Fruit fly (Drosophila melanogaster) whole organism, pupa: ENCODE measurements around the gene spg.

Experiments
- CG10348 ChIP-seq: fragments of 200-800 bp; sonication (Bioruptor generic); IDR thresholded peaks from 2 replicates; pipeline ENCODE4 v1.3.6; 2022; ENCODE audit warnings: missing biosample characterization, missing genetic modification characterization
- CG15710 ChIP-seq: fragments of 200-800 bp; sonication (Bioruptor generic); optimal IDR thresholded peaks from 2 replicates; lab custom pipeline; 2018; ENCODE audit warnings: missing biosample characterization, mild to moderate bottlenecking, missing genetic modification characterization, moderate library complexity
- CG4496 ChIP-seq: fragments of 200-800 bp; sonication (Bioruptor generic); IDR thresholded peaks from 3 replicates; pipeline ENCODE4 v1.3.6; 2022; ENCODE audit warnings: missing biosample characterization, missing genetic modification characterization
- CG8159 ChIP-seq: fragments of 200-800 bp; sonication (Bioruptor generic); optimal IDR thresholded peaks from 3 replicates; lab custom pipeline; 2018; ENCODE audit warnings: missing biosample characterization, mild to moderate bottlenecking, missing genetic modification characterization, moderate library complexity
- CG8301 ChIP-seq: fragments of 200-800 bp; sonication (Bioruptor generic); optimal IDR thresholded peaks from 2 replicates; lab custom pipeline; 2018; ENCODE audit warnings: missing biosample characterization, mild to moderate bottlenecking, missing genetic modification characterization
- Pif1A ChIP-seq: fragments of 200-800 bp; sonication (Bioruptor generic); optimal IDR thresholded peaks from 3 replicates; lab custom pipeline; 2016; ENCODE audit warnings: missing biosample characterization, missing genetic modification characterization
- rn ChIP-seq: fragments of 200-800 bp; sonication (Bioruptor generic); IDR thresholded peaks from 2 replicates; pipeline ENCODE4 v1.3.6; 2022; ENCODE audit warnings: missing biosample characterization, missing genetic modification characterization

DNA sequence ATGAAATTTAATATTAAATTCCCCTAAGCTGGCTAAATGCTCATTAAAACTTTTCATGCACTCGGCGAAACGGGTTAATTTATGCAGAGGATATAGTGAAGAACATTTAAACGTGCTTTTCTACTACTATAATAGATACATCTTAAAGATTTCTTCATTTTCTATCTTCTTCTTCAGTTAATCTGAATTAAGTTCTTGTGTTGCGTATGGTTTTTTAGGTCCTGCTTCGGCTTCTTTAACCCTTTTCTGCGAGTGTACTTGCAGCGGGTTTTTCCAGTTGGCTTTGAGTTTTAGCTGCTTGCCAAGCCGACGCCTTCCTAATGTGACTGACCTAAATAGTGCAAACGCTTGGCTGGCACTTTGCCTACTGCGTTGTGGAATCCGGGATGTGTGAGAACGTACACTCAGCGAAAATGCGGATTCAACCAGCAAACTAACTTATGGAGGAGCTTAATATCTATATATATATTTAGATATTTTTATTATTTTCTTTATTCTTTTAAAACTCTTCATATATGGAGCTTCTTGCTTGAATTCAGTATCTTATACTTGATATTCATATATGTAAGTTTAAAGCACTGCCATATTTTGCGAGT is 5.7 kb downstream of the spg start:
- TF ChIP-seq Pif1A (GFP tag; lab: Kevin White, UChicago): peak; percentile 44
- TF ChIP-seq CG8301: peak; percentile 53
- peak; percentile 34 for TF ChIP-seq CG15710 (tag; lab: Kevin White, UChicago)
- TF ChIP-seq CG4496 (GFP tag; lab: Robert Waterston, UW): peak; percentile 86
- peak; percentile 54 for TF ChIP-seq rn (GFP tag; lab: Robert Waterston, UW)
- TF ChIP-seq CG10348 (GFP tag; lab: Robert Waterston, UW): no peak
- TF ChIP-seq CG8159: peak; percentile 34
